Fruit fly (Drosophila melanogaster): ENCODE results near the gene CG43335.

DNA sequence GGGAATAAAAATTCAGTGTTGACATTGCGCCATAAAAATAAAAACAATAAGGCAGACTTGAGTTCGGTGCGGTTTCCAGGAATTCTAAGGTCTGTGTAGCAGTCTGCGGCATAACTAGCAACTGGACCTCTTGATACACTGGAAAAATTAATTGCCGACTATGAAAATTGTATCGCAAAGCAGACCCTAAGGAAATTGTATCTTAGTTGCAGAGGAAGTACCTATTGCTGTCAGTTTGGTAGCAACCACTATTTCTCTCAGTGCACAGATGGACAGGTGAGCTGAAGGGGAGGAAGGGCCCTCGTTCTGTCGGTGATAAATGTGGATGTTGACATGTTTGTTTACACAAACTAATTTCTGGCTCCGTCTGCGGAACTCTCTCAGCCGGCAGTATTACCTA is 9.5 kb downstream of the CG43335 start:
- TF ChIP-seq Dll (optimal IDR thresholded peaks at IDR 0.05) (no peak), psq (optimal IDR thresholded peaks at IDR 0.05) (no peak), EcR (GFP tag; optimal IDR thresholded peaks at IDR 0.05) (no peak), pan (optimal IDR thresholded peaks at IDR 0.05) (no peak), CG8478 (optimal IDR thresholded peaks at IDR 0.05) (no peak), usp (GFP tag; optimal IDR thresholded peaks at IDR 0.05) (no peak)
